Fruit fly (Drosophila melanogaster) whole organism, pupa: ENCODE data around the gene Mgat4a.

Source experiments
- CG13204 ChIP-seq: fragments of 200-800 bp; sonication (Bioruptor generic); optimal IDR thresholded peaks from 2 replicates; lab custom pipeline; 2018; ENCODE audit warnings: missing biosample characterization, mild to moderate bottlenecking, missing genetic modification characterization, moderate library complexity
- CG32121 ChIP-seq: fragments of 200-800 bp; sonication (Bioruptor generic); IDR thresholded peaks from 2 replicates; pipeline ENCODE4 v1.3.6; 2022; ENCODE audit warnings: missing biosample characterization, missing genetic modification characterization
- CG4496 ChIP-seq: fragments of 200-800 bp; sonication (Bioruptor generic); IDR thresholded peaks from 3 replicates; pipeline ENCODE4 v1.3.6; 2022; ENCODE audit warnings: missing biosample characterization, missing genetic modification characterization
- CG8159 ChIP-seq: fragments of 200-800 bp; sonication (Bioruptor generic); optimal IDR thresholded peaks from 3 replicates; lab custom pipeline; 2018; ENCODE audit warnings: missing biosample characterization, mild to moderate bottlenecking, missing genetic modification characterization, moderate library complexity
- CG8301 ChIP-seq: fragments of 200-800 bp; sonication (Bioruptor generic); optimal IDR thresholded peaks from 2 replicates; lab custom pipeline; 2018; ENCODE audit warnings: missing biosample characterization, mild to moderate bottlenecking, missing genetic modification characterization
- D1 ChIP-seq: fragments of 200-800 bp; sonication (Bioruptor generic); optimal IDR thresholded peaks from 2 replicates; lab custom pipeline; 2018; ENCODE audit warnings: missing biosample characterization, mild to moderate bottlenecking, missing genetic modification characterization, moderate library complexity
- EcR ChIP-seq: fragments of 200-800 bp; sonication (Bioruptor generic); optimal IDR thresholded peaks from 3 replicates; lab custom pipeline; 2019; ENCODE audit warnings: missing biosample characterization, missing genetic modification characterization, mild to moderate bottlenecking, moderate library complexity, missing genetic modification reagents
- Pif1A ChIP-seq: fragments of 200-800 bp; sonication (Bioruptor generic); optimal IDR thresholded peaks from 3 replicates; lab custom pipeline; 2016; ENCODE audit warnings: missing biosample characterization, missing genetic modification characterization
- fd96Ca ChIP-seq: fragments of 200-800 bp; sonication (Bioruptor generic); IDR thresholded peaks from 3 replicates; pipeline ENCODE4 v1.3.6; 2022; ENCODE audit warnings: missing biosample characterization, missing genetic modification characterization

- TF ChIP-seq CG4496 (GFP tag; lab: Robert Waterston, UW) (no peak), D1 (tag; lab: Kevin White, UChicago) (no peak), EcR (GFP tag; lab: Kevin White, UChicago) (no peak), Pif1A (GFP tag; lab: Kevin White, UChicago) (no peak), CG8159 (tag; lab: Kevin White, UChicago) (no peak), CG8301 (no peak), CG32121 (no peak), fd96Ca (GFP tag; lab: Robert Waterston, UW) (no peak), CG13204 (GFP tag; lab: Kevin White, UChicago) (no peak)
Observed at dm6 chr3L:14784241-14784948, 22.6 kb downstream of the Mgat4a start.
